Worm (Caenorhabditis elegans): ENCODE results near the gene repo-1.

The repo-1 gene

ce11 chrIV:12133776-12134175, 49.5 kb downstream of the repo-1 start:
- no peak for TF ChIP-seq rcor-1 (GFP tag; IDR thresholded peaks at IDR 0.05)
- TF ChIP-seq let-526 (GFP tag; IDR thresholded peaks at IDR 0.05), result no peak
- TF ChIP-seq mel-28 (tag; optimal IDR thresholded peaks at IDR 0.05; ENCODE audit: borderline replicate concordance), result no peak
- TF ChIP-seq ccch-3 (GFP tag; optimal IDR thresholded peaks at IDR 0.05), result no peak
- TF ChIP-seq F39B2.1 (GFP tag; IDR thresholded peaks at IDR 0.05), result no peak
- no peak for TF ChIP-seq Y56A3A.18 (GFP tag; IDR thresholded peaks at IDR 0.05)
- no peak for TF ChIP-seq zim-3 (tag; optimal IDR thresholded peaks at IDR 0.05)
- TF ChIP-seq F57A8.1 (GFP tag; optimal IDR thresholded peaks at IDR 0.05), result no peak
- TF ChIP-seq sptf-2 (GFP tag; optimal IDR thresholded peaks at IDR 0.05), result no peak
- no peak for TF ChIP-seq akir-1 (GFP tag; optimal IDR thresholded peaks at IDR 0.05)
